Worm (Caenorhabditis elegans) whole organism, early embryonic: ENCODE results near the gene srg-24.

Experiments
- B0310.2 ChIP-seq: sonication (generic microtip); optimal IDR thresholded peaks from 2 replicates; lab custom pipeline; 2016; ENCODE audit warnings: mild to moderate bottlenecking, missing genetic modification characterization, missing compliant biosample characterization
- F13C5.2 ChIP-seq: sonication (generic microtip); optimal IDR thresholded peaks from 2 replicates; lab custom pipeline; 2017; ENCODE audit warnings: mild to moderate bottlenecking, missing genetic modification characterization, inconsistent platforms, missing compliant biosample characterization
- aly-1 ChIP-seq: sonication (generic microtip); optimal IDR thresholded peaks from 2 replicates; lab custom pipeline; 2016; ENCODE audit warnings: missing genetic modification characterization, missing compliant biosample characterization
- ama-1 ChIP-seq: fragments of 150-350 bp; optimal IDR thresholded peaks from 2 replicates; lab custom pipeline; 2014
- ceh-13 ChIP-seq: fragments of 200-800 bp; sonication (Bioruptor generic); optimal IDR thresholded peaks from 2 replicates; lab custom pipeline; 2018; ENCODE audit warnings: mild to moderate bottlenecking, missing genetic modification characterization, missing compliant biosample characterization
- ceh-36 ChIP-seq: sonication (generic microtip); optimal IDR thresholded peaks from 2 replicates; lab custom pipeline; 2016; ENCODE audit warnings: missing genetic modification characterization, inconsistent platforms, missing compliant biosample characterization
- ets-7 ChIP-seq: sonication (generic microtip); optimal IDR thresholded peaks from 2 replicates; lab custom pipeline; 2016; ENCODE audit warnings: missing genotype, missing genetic modification characterization, missing compliant biosample characterization
- flt-1 ChIP-seq: fragments of 200-800 bp; sonication (Bioruptor generic); IDR thresholded peaks from 2 replicates; pipeline ENCODE4 v1.3.6; 2022; ENCODE audit warnings: missing genetic modification characterization, missing compliant biosample characterization
- hmbx-1 ChIP-seq: sonication (generic microtip); optimal IDR thresholded peaks from 2 replicates; lab custom pipeline; 2016; ENCODE audit warnings: mild to moderate bottlenecking, missing genetic modification characterization, missing compliant biosample characterization
- hmg-4 ChIP-seq: fragments of 200-800 bp; sonication (Bioruptor generic); optimal IDR thresholded peaks from 2 replicates; lab custom pipeline; 2018; ENCODE audit warnings: mild to moderate bottlenecking, missing genetic modification characterization, missing compliant biosample characterization
- hnd-1 ChIP-seq: sonication (generic microtip); optimal IDR thresholded peaks from 2 replicates; lab custom pipeline; 2016; ENCODE audit warnings: missing genetic modification characterization, missing compliant biosample characterization
- pes-1 ChIP-seq: fragments of 200-800 bp; sonication (Bioruptor generic); IDR thresholded peaks from 2 replicates; pipeline ENCODE4 v1.3.6; 2022; ENCODE audit warnings: missing genetic modification reagents, missing genetic modification characterization, missing compliant biosample characterization
- scrt-1 ChIP-seq: fragments of 200-800 bp; sonication (Bioruptor generic); IDR thresholded peaks from 2 replicates; pipeline ENCODE4 v1.3.6; 2022; ENCODE audit warnings: missing genetic modification characterization, missing compliant biosample characterization
- sea-1 ChIP-seq: fragments of 200-800 bp; sonication (Bioruptor generic); conservative IDR thresholded peaks from 2 replicates; pipeline ENCODE4 v1.3.6; 2022; ENCODE audit warnings: missing genetic modification characterization, missing compliant biosample characterization
- tbx-11 ChIP-seq: fragments of 200-800 bp; sonication (Bioruptor generic); IDR thresholded peaks from 2 replicates; pipeline ENCODE4 v1.3.6; 2022; ENCODE audit warnings: missing genetic modification characterization, missing compliant biosample characterization
- tbx-37 ChIP-seq: fragments of 200-800 bp; sonication (Bioruptor generic); conservative IDR thresholded peaks from 2 replicates; pipeline ENCODE4 v1.3.6; 2022; ENCODE audit warnings: missing genetic modification reagents, missing genetic modification characterization, missing compliant biosample characterization
- tra-4 ChIP-seq: sonication (generic microtip); optimal IDR thresholded peaks from 2 replicates; lab custom pipeline; 2017; ENCODE audit warnings: missing genetic modification characterization, missing compliant biosample characterization

srg-24 gene

DNA sequence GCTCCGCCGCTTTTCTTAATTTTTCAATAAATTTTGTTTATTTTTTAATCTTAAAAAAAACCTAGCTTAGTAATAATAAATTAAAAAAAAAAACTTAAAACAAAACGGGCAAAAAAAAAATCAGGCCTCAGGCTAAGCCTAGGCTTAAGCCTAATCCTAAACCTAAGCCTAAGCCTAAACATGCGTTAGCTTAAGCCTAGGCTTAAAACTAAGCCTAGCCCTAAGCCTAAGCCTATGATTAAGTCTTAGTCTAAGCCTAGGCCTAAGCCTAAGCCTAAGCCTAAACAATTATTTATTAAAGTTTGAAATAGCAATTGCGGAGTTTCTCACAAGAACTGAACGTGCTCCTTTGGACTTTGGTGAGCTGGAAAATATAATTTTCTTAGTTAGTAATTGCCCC, 34.8 kb upstream of the srg-24 start:
- TF ChIP-seq ceh-36 (tag; lab: Kevin White, UChicago) (peak; percentile 63), B0310.2 (tag; lab: Kevin White, UChicago) (no peak), ceh-13 (GFP tag; lab: Kevin White, UChicago) (no peak), tbx-11 (GFP tag; lab: Robert Waterston, UW) (no peak), aly-1 (tag; lab: Kevin White, UChicago) (no peak)

- no peak for TF ChIP-seq B0310.2 (tag; lab: Kevin White, UChicago)
Observed at ce11 chrII:3129007-3129406, 28.6 kb upstream of the srg-24 start, which contains the start of gene chil-24. Gene chil-24, plus strand, starts transcription at chrII:3129162.

ce11 chrII:3126741-3127140, 26.3 kb upstream of the srg-24 start, which contains the start of gene ins-31:
Gene ins-31, plus strand, starts transcription at chrII:3127041.
- TF ChIP-seq pes-1 (GFP tag; lab: Robert Waterston, UW) = 0 out of 2 replicates have a peak, but pooled peaks have one; percentile 32

DNA sequence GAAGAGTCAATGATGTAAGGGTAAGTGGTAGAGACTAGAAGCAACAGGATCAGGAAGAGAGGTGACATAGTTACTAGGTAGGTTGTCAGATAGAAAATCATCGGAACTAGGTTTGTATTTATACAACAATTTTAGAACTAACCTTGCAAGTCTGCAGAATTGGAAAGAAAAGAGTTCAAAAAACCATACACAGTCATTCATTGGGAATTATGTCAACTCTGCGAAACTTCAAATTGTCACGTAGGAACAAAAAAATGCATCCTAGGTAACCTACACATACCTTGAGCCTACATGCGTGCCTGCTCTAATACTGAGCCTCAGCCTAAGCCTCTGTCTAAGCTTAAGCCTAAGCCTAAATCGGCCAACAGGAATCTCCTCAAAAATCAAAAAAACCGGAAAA, 25.9 kb upstream of the srg-24 start, which contains the start of gene ins-19:
Gene ins-19, minus strand, starts transcription at position 101 of the 400 bp plus-strand sequence.
- TF ChIP-seq tbx-37 (GFP tag; lab: Robert Waterston, UW) (no peak), pes-1 (GFP tag; lab: Robert Waterston, UW) (no peak), B0310.2 (tag; lab: Kevin White, UChicago) (no peak), tra-4 (tag; lab: Kevin White, UChicago) (no peak), hmg-4 (no peak), ama-1 (no peak), F13C5.2 (no peak), ets-7 (no peak), hnd-1 (tag; lab: Kevin White, UChicago) (no peak), tbx-11 (GFP tag; lab: Robert Waterston, UW) (no peak), hmbx-1 (tag; lab: Kevin White, UChicago) (no peak), scrt-1 (GFP tag; lab: Robert Waterston, UW) (no peak), aly-1 (tag; lab: Kevin White, UChicago) (no peak), ceh-36 (tag; lab: Kevin White, UChicago) (no peak)

DNA sequence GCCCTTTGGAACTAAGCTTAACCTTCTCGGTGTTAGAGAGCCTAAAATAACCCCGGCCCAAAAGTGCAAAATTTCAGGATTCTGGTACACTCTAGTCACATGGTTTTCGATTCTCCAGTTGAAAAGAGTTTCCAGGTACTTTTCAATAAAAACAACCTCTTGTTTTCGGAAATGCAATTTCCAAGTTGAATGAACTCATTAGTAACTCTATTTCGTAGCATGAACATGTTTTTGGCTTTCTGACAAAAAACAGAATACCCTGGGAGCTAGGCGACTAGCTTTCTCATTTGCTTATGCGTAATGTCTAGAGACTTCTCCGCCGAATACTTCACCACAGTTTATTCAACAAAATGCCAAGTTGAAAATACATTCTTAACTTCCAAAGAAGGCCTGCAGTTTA, 22.8 kb upstream of the srg-24 start, which contains the start of gene srh-71:
Gene srh-71, plus strand, starts transcription at position 301 of the 400 bp plus-strand sequence.
- TF ChIP-seq ceh-36 (tag; lab: Kevin White, UChicago) (no peak), tbx-37 (GFP tag; lab: Robert Waterston, UW) (no peak), ets-7 (no peak), sea-1 (GFP tag; lab: Robert Waterston, UW) (no peak), hmg-4 (no peak), B0310.2 (tag; lab: Kevin White, UChicago) (no peak)

ce11 chrII:3118907-3119382, 18.5 kb upstream of the srg-24 start, which contains the start of gene T10D4.6:
Gene T10D4.6, plus strand, starts transcription at chrII:3119332.
- TF ChIP-seq tbx-11 (GFP tag; lab: Robert Waterston, UW) (no peak), ceh-13 (GFP tag; lab: Kevin White, UChicago) (no peak), ets-7 (no peak), ceh-36 (tag; lab: Kevin White, UChicago) (no peak), flt-1 (no peak), hmbx-1 (tag; lab: Kevin White, UChicago) (no peak), tbx-37 (GFP tag; lab: Robert Waterston, UW) (no peak), aly-1 (tag; lab: Kevin White, UChicago) (no peak), B0310.2 (tag; lab: Kevin White, UChicago) (no peak), tra-4 (tag; lab: Kevin White, UChicago) (no peak), ama-1 (no peak), hmg-4 (no peak)

DNA sequence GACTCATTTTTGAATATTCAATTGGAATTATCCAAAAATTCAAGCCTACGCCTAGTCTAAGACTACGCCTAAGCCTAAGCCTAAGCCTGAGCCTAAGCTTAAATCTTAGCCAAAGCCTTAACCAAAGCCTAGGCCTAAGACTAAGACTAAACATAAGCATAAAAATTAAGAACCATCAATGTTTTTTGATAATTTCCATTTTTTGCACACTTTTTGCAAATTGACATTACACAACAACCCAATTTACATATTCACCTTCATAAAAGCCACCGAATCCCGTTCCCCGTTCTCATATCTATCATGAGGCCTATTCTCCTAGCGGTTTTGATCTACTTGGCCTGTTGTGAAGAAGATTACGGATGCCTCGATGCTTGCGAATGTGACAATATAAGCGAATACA, 17.0 kb upstream of the srg-24 start, which contains the start of gene T10D4.7:
Gene T10D4.7, plus strand, starts transcription at position 301 of the 400 bp plus-strand sequence.
- TF ChIP-seq hnd-1 (tag; lab: Kevin White, UChicago) (no peak), F13C5.2 (no peak), flt-1 (no peak), tbx-37 (GFP tag; lab: Robert Waterston, UW) (no peak), tra-4 (tag; lab: Kevin White, UChicago) (no peak), B0310.2 (tag; lab: Kevin White, UChicago) (no peak), ets-7 (no peak), aly-1 (tag; lab: Kevin White, UChicago) (no peak), hmbx-1 (tag; lab: Kevin White, UChicago) (no peak), ceh-36 (tag; lab: Kevin White, UChicago) (no peak), hmg-4 (no peak)

DNA sequence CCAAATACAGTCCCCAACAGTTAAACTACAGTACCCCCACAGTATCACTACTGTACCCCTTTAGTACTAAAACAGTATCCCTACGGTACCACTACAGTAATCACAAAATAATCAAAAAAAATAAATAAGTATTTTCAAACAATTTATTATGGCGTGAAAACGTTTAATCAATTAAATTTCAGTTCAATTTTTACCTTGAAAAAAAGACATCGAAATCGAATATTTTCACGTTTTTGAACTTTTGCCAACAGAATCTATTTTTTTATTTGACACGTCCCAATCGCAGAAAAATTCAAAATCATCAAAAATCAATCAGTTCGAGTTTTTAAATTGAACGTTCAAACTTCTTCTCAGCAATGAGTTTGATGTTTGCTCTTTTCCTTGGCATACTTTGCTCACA, 13.5 kb upstream of the srg-24 start, which contains the start of gene clec-123:
Gene clec-123, plus strand, starts transcription at position 301 of the 400 bp plus-strand sequence.
- TF ChIP-seq tra-4 (tag; lab: Kevin White, UChicago) (no peak), B0310.2 (tag; lab: Kevin White, UChicago) (no peak), scrt-1 (GFP tag; lab: Robert Waterston, UW) (no peak), ets-7 (no peak), sea-1 (GFP tag; lab: Robert Waterston, UW) (no peak), tbx-11 (GFP tag; lab: Robert Waterston, UW) (no peak), hmbx-1 (tag; lab: Kevin White, UChicago) (no peak), hnd-1 (tag; lab: Kevin White, UChicago) (no peak), F13C5.2 (no peak)
